Fruit fly (Drosophila melanogaster) whole organism: Measurements from ENCODE around the gene retinin.

Source experiments
- CG8478 ChIP-seq: fragments of >200 bp; optimal IDR thresholded peaks from 2 replicates; lab custom pipeline; 2018; ENCODE audit warnings: inconsistent platforms
- Dll ChIP-seq: fragments of >200 bp; optimal IDR thresholded peaks from 2 replicates; lab custom pipeline; 2017
- EcR ChIP-seq, 2 experiments: fragments of >200 bp; optimal IDR thresholded peaks; 2 replicates each; lab custom pipeline; 2017; ENCODE audit warnings: missing biosample characterization in 2 of 2, missing genetic modification characterization in 2 of 2, missing genetic modification reagents in 2 of 2
- pan ChIP-seq: fragments of >200 bp; optimal IDR thresholded peaks from 2 replicates; lab custom pipeline; 2017
- psq ChIP-seq: fragments of >200 bp; optimal IDR thresholded peaks from 2 replicates; lab custom pipeline; 2017
- usp ChIP-seq: fragments of >200 bp; optimal IDR thresholded peaks from 2 replicates; lab custom pipeline; 2017; ENCODE audit warnings: missing biosample characterization, missing genetic modification characterization, mixed read lengths

The retinin gene

dm6 chr3L:16328207-16328891 is 3.4 kb upstream of the retinin start, which contains the start of gene CG13058:
CG13058 (plus strand) TSS chr3L:16328841.
- TF ChIP-seq CG8478 (lab: Kevin White, UChicago) (no peak), psq (no peak), pan (lab: Kevin White, UChicago) (no peak), EcR (GFP tag; optimal IDR thresholded peaks at IDR 0.05; lab: Kevin White, UChicago) (no peak), Dll (no peak), usp (GFP tag; lab: Kevin White, UChicago) (no peak)

dm6 chr3L:16329495-16329894 is 2.2 kb upstream of the retinin start, which contains the start of gene CG33061:
CG33061 (plus strand) TSS chr3L:16329795.
- no peak for TF ChIP-seq usp (GFP tag; lab: Kevin White, UChicago)
- TF ChIP-seq Dll: no peak
- TF ChIP-seq CG8478 (lab: Kevin White, UChicago): no peak
- no peak for TF ChIP-seq psq

DNA sequence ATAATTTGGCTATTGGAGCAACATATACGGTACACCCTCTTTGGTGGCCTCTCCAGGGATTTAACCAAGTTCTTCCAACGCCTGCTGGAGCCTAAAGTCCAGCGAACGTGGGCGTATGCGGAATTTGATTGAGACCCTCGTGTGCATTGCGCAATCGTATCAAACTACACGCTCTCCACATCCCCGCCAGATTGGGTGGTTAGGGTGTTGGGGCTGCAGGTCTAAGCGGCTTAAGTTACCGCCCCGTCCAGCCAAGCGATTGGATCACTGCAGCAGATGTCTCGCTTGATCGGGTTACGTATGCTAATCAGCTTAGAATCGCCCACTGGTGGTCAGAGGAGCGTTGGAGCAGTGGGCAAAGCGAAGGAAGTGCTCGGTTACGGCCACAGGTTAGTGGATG is 993 bp upstream of the retinin start, which contains the start of gene CG33060:
CG33060 (plus strand) TSS at position 301 of the 400 bp plus-strand sequence.
- TF ChIP-seq Dll (no peak), CG8478 (lab: Kevin White, UChicago) (no peak), EcR (GFP tag; optimal IDR thresholded peaks at IDR 0.05; lab: Kevin White, UChicago) (no peak), usp (GFP tag; lab: Kevin White, UChicago) (no peak), pan (lab: Kevin White, UChicago) (no peak), psq (no peak)

DNA sequence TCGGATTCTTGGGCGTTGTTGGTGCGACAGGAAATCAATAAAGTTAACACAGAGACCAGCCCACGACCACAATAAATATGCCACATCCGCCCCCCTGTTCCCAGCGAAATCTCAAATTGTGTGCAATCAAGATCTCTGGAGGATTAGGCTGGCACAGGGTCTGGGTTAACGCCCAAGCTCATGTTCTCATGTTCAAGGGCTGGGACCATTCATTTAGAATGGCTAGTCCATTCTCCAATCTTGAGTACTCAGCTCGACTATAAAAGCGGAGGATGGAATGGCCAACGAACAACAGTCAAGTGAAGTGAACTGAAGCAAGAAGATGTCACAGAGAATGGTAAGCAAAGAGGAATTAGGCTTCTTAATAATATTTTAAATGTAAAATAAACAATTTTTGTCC is 1.3 kb downstream of the retinin start, which contains the start of gene CG13056:
CG13056 (plus strand) TSS at position 301 of the 400 bp plus-strand sequence.
- TF ChIP-seq pan (lab: Kevin White, UChicago) (no peak), usp (GFP tag; lab: Kevin White, UChicago) (no peak), CG8478 (lab: Kevin White, UChicago) (no peak), psq (no peak), EcR (GFP tag; optimal IDR thresholded peaks at IDR 0.05; lab: Kevin White, UChicago) (no peak), Dll (no peak)

DNA sequence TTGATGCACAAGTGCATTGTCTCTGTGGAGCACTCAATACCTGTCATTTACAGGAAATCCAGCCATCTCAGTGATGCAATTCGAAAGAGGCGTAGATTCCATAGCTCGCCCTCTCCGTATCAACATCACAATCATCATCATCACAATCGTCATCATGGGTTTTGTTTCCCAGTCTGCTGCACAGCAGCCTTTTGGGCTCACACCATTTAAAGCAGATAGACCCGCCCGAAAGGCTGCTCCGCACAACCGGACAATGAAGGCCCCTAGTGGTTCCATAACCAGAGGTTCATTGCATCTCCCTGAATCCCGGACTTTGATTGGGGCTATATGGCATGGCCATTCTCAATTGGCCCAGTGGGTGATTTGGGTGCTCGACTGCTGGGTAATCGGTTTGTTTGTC is 3.1 kb downstream of the retinin start:
- no peak for TF ChIP-seq psq
- no peak for TF ChIP-seq Dll
- TF ChIP-seq pan (lab: Kevin White, UChicago): no peak
- no peak for TF ChIP-seq usp (GFP tag; lab: Kevin White, UChicago)
- TF ChIP-seq CG8478 (lab: Kevin White, UChicago): no peak
- TF ChIP-seq EcR (GFP tag; optimal IDR thresholded peaks at IDR 0.05; lab: Kevin White, UChicago): no peak

DNA sequence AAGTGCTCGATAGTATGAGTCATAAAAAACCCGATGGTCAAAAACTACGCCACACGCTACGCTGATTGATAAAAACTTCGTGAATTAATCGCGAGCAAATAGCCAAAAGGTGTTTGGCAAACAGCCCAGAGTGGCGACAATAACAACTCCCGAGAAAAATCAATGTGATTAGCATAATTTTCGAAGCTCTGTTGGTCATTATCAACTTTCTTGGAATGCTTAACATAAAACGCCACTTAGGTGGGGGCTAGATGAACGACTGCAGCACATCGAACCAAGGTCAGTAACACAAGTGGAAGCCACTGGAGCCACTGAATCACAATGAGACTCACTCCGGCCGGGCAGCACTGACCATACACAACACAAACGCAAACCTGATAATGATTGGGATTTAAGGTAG is 6.0 kb downstream of the retinin start:
- TF ChIP-seq EcR (GFP tag; optimal IDR thresholded peaks at IDR 0.05; lab: Kevin White, UChicago) (no peak), pan (lab: Kevin White, UChicago) (no peak), Dll (no peak), CG8478 (lab: Kevin White, UChicago) (no peak)

dm6 chr3L:16338703-16339102 is 7.0 kb downstream of the retinin start, which contains the start of gene CG4998:
CG4998 (plus strand) TSS chr3L:16339003.
- TF ChIP-seq EcR (GFP tag; optimal IDR thresholded peaks at IDR 0.05; lab: Kevin White, UChicago) (no peak), usp (GFP tag; lab: Kevin White, UChicago) (no peak), Dll (no peak), CG8478 (lab: Kevin White, UChicago) (no peak), psq (no peak), pan (lab: Kevin White, UChicago) (no peak)

DNA sequence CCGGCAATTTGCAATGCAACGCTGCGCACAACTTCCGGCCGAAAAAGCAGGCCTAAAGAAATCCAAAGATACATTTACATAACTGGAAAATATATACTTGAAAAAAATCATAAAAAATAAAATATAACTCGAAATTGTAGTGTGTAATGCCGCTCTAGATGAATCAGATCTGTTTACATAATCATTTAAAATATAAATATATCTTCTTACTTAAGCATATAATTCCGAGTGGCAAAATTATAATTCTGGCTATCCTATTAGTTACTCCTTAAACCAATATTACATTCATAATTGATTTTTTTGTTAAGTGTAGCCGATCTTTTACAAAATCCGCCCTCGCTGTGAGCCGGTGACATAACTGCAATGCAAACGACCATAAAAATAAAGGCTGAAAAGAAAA is 7.7 kb downstream of the retinin start:
- TF ChIP-seq CG8478 (lab: Kevin White, UChicago): no peak
- TF ChIP-seq Dll: no peak
- TF ChIP-seq psq: no peak
- no peak for TF ChIP-seq EcR (GFP tag; optimal IDR thresholded peaks at IDR 0.05; lab: Kevin White, UChicago)

dm6 chr3L:16339873-16340272 is 8.1 kb downstream of the retinin start:
- TF ChIP-seq usp (GFP tag; lab: Kevin White, UChicago): no peak

DNA sequence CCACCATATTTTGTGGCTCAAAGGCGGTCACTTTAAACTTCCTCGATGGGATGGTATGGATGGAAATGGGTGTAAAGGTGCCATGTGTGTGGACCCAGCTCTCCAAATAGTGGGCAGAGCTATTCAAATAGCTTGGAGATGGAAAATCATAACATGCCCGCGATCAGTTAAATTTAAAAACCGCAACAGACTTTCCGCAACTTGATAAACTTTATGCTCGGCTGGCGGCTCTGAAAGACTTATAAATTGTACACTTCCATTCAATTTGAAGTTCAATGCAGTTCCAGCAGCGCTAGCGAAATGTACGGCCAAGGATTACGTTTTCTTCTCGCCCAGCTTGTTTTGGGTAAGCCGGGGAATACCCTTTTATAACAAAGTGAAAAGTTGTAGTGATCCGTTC is 14.3 kb downstream of the retinin start, which contains the start of gene CG33257:
CG33257 (plus strand) TSS at position 301 of the 400 bp plus-strand sequence.
- TF ChIP-seq EcR (GFP tag; optimal IDR thresholded peaks at IDR 0.05; lab: Kevin White, UChicago) (no peak), pan (lab: Kevin White, UChicago) (no peak), CG8478 (lab: Kevin White, UChicago) (no peak), Dll (no peak), usp (GFP tag; lab: Kevin White, UChicago) (no peak), psq (no peak)

dm6 chr3L:16347914-16348313 is 16.2 kb downstream of the retinin start, which contains the start of gene mRpS34:
mRpS34 (plus strand) TSS chr3L:16348074.
- TF ChIP-seq usp (GFP tag; lab: Kevin White, UChicago): no peak
- no peak for TF ChIP-seq EcR (GFP tag; optimal IDR thresholded peaks at IDR 0.05; lab: Kevin White, UChicago)
- no peak for TF ChIP-seq Dll
- no peak for TF ChIP-seq pan (lab: Kevin White, UChicago)
- TF ChIP-seq psq: no peak
- TF ChIP-seq CG8478 (lab: Kevin White, UChicago): no peak

- TF ChIP-seq psq: no peak
- no peak for TF ChIP-seq usp (GFP tag; lab: Kevin White, UChicago)
- no peak for TF ChIP-seq EcR (GFP tag; optimal IDR thresholded peaks at IDR 0.05; lab: Kevin White, UChicago)
- TF ChIP-seq Dll: no peak
- TF ChIP-seq pan (lab: Kevin White, UChicago): no peak
- no peak for TF ChIP-seq CG8478 (lab: Kevin White, UChicago)
These were observed 18.0 kb downstream of the retinin start for dm6 chr3L:16349686-16350085.
